Fruit fly (Drosophila melanogaster): ENCODE data around the gene CG43293.

The CG43293 gene

DNA sequence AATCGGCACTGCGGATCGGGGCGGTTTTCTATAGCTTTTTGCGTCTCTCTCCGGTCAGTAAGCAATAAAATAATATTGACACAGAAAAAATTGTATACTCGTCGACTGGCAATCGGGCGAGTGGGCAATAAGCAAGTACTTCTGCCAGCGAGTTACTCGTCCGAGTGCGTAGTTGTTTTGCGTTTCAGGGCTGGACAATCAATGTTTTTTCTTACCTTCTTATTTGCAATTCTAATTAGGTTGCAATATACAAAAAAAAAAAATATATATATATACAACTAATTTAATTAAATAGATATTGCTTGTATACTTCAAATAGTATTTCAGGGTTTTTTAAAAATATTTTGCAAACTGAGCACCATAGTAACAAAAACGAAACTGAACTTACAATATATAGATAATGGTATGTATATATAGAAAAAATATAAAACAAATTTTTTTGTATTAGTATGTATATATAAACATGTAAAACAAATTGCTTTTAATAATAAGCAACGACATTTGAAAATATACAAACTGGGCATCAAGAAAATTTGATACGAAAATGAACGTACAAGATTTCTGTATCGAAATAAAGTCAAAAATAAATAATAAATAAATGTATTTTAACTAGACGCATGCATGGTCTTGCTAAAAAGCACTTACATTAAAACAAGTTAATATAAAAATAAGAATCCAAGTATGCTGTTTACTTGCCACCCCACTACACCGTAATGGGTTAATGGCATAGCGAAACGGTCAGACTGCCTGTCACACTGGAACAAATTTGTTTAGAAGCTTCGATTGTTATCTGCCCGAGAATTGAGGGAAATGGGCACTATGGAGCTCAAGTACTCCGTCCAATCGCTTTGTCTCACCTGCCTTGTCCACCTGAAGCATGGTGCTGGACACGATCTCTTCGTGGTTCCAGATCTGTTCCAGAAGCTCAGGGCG, 4.3 kb downstream of the CG43293 start, which contains the start of the genes D19A and CG7386:
D19A (minus strand) TSS at position 129 of the 933 bp plus-strand sequence.
CG7386 (plus strand) TSS at position 751 of the 933 bp plus-strand sequence.
- no peak for TF ChIP-seq kay (GFP tag; ENCODE audit: borderline replicate concordance)
- TF ChIP-seq toe (GFP tag; optimal IDR thresholded peaks at IDR 0.05): peak; percentile 53
- TF ChIP-seq cnc (optimal IDR thresholded peaks at IDR 0.05): no peak
- peak; percentile 70 for TF ChIP-seq CG33017 (tag; optimal IDR thresholded peaks at IDR 0.05)
- TF ChIP-seq CG14711 (tag; optimal IDR thresholded peaks at IDR 0.05): peak; percentile 27
- TF ChIP-seq CG7101 (tag; optimal IDR thresholded peaks at IDR 0.05): peak; percentile 72
- peak; percentile 24 for TF ChIP-seq tj (GFP tag; optimal IDR thresholded peaks at IDR 0.05)
- peak; percentile 27 for TF ChIP-seq CG7045 (GFP tag; optimal IDR thresholded peaks at IDR 0.05)
- no peak for TF ChIP-seq cic (GFP tag; optimal IDR thresholded peaks at IDR 0.05)
- TF ChIP-seq pad (GFP tag; optimal IDR thresholded peaks at IDR 0.05): no peak
- peak; percentile 1 for TF ChIP-seq CG12768 (GFP tag; optimal IDR thresholded peaks at IDR 0.05)
- peak; percentile 61 for TF ChIP-seq CG11617 (GFP tag; optimal IDR thresholded peaks at IDR 0.05)
- TF ChIP-seq CG5204 (GFP tag; optimal IDR thresholded peaks at IDR 0.05): peak; percentile 33
- TF ChIP-seq CG1620 (GFP tag; optimal IDR thresholded peaks at IDR 0.05): peak; percentile 60
- peak; percentile 31 for TF ChIP-seq Hr96 (GFP tag; optimal IDR thresholded peaks at IDR 0.05)
- TF ChIP-seq Crg-1 (GFP tag; optimal IDR thresholded peaks at IDR 0.05): no peak
- no peak for TF ChIP-seq ovo (GFP tag; optimal IDR thresholded peaks at IDR 0.05)
- peak; percentile 79 for TF ChIP-seq bab1 (GFP tag; optimal IDR thresholded peaks at IDR 0.05)
- TF ChIP-seq Mnt (GFP tag; optimal IDR thresholded peaks at IDR 0.05): peak; percentile 49
- TF ChIP-seq Clk (GFP tag; optimal IDR thresholded peaks at IDR 0.05): no peak

- TF ChIP-seq CG12768 (GFP tag; optimal IDR thresholded peaks at IDR 0.05) (peak; percentile 84), CG1620 (GFP tag; optimal IDR thresholded peaks at IDR 0.05) (peak; percentile 84), CG14711 (tag; optimal IDR thresholded peaks at IDR 0.05) (peak; percentile 72), bab1 (GFP tag; optimal IDR thresholded peaks at IDR 0.05) (peak; percentile 70), CG33017 (tag; optimal IDR thresholded peaks at IDR 0.05) (peak; percentile 75), CG7045 (GFP tag; optimal IDR thresholded peaks at IDR 0.05) (peak; percentile 77), Hr96 (GFP tag; optimal IDR thresholded peaks at IDR 0.05) (peak; percentile 78), cic (GFP tag; optimal IDR thresholded peaks at IDR 0.05) (no peak), Clk (GFP tag; optimal IDR thresholded peaks at IDR 0.05) (peak; percentile 79), Mnt (GFP tag; optimal IDR thresholded peaks at IDR 0.05) (peak; percentile 52), pad (GFP tag; optimal IDR thresholded peaks at IDR 0.05) (peak; percentile 66), CG5204 (GFP tag; optimal IDR thresholded peaks at IDR 0.05) (peak; percentile 78), Crg-1 (GFP tag; optimal IDR thresholded peaks at IDR 0.05) (peak; percentile 74), cnc (optimal IDR thresholded peaks at IDR 0.05) (no peak), CG7101 (tag; optimal IDR thresholded peaks at IDR 0.05) (peak; percentile 86), kay (GFP tag; ENCODE audit: borderline replicate concordance) (no peak), toe (GFP tag; optimal IDR thresholded peaks at IDR 0.05) (peak; percentile 90), tj (GFP tag; optimal IDR thresholded peaks at IDR 0.05) (peak; percentile 67), ovo (GFP tag; optimal IDR thresholded peaks at IDR 0.05) (peak; percentile 73), CG11617 (GFP tag; optimal IDR thresholded peaks at IDR 0.05) (peak; percentile 85)
Observed at dm6 chr3L:6192822-6193555, 8.0 kb downstream of the CG43293 start, which contains the start of the genes Sf3b6 and Tnpo. Gene Sf3b6 (minus strand): TSS chr3L:6193179. Gene Tnpo (plus strand): TSS chr3L:6193480.

DNA sequence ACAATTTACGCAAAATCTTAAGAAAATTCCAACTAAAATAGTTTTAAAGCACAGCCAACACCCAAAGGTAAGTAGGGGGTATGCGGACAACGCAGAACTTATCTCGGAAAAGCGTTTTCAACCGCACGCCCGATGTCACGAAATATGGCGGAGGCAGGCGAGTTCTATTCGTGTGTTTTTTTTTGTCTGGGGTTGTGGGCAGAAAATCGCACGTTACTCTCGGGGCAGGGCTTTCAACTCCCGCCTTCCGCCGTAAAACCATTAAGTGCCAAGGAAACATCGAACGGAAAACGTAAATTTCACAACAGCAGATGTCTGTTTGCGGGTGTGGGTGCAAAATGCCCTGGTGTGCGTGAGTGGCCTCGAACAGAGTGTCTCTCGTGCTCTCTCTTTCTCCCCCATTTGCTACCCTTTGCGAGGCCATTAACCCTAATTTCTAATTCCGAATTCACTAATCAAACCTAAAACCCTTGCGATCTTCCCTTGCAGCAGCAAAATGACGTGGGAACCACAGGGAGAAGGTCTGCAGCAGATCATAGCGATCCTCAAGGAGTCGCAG, 8.6 kb downstream of the CG43293 start:
- TF ChIP-seq ovo (GFP tag; optimal IDR thresholded peaks at IDR 0.05) (peak; percentile 21), tj (GFP tag; optimal IDR thresholded peaks at IDR 0.05) (no peak)

DNA sequence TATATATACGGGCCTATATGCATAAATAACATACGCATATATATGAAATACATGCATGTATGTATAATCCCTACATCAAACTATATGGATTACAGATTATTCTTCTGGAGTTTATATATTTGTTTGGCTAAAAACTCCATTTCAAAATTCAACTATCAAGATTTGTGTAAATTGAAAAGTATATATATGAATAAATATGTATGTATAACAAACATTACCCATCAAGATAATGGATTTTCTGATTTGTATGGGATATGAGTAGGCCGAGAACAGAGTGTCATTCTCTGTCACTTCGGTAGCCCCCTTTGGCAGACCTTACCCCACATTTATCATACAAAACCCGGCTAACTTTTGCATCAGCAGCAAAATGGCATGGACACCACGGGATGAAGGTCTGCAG, 15.2 kb downstream of the CG43293 start, which contains the start of gene CG8219:
CG8219 (plus strand) TSS at position 301 of the 400 bp plus-strand sequence.
- TF ChIP-seq kay (GFP tag; ENCODE audit: borderline replicate concordance): no peak
- TF ChIP-seq bab1 (GFP tag; optimal IDR thresholded peaks at IDR 0.05): no peak
- TF ChIP-seq pad (GFP tag; optimal IDR thresholded peaks at IDR 0.05): no peak
- TF ChIP-seq CG1620 (GFP tag; optimal IDR thresholded peaks at IDR 0.05): no peak
- TF ChIP-seq CG14711 (tag; optimal IDR thresholded peaks at IDR 0.05): no peak
- no peak for TF ChIP-seq Crg-1 (GFP tag; optimal IDR thresholded peaks at IDR 0.05)
- TF ChIP-seq cic (GFP tag; optimal IDR thresholded peaks at IDR 0.05): no peak
- no peak for TF ChIP-seq Hr96 (GFP tag; optimal IDR thresholded peaks at IDR 0.05)
- no peak for TF ChIP-seq CG12768 (GFP tag; optimal IDR thresholded peaks at IDR 0.05)
- TF ChIP-seq CG7101 (tag; optimal IDR thresholded peaks at IDR 0.05): no peak
- no peak for TF ChIP-seq CG5204 (GFP tag; optimal IDR thresholded peaks at IDR 0.05)

- TF ChIP-seq CG14711 (tag; optimal IDR thresholded peaks at IDR 0.05): no peak
Observed at dm6 chr3L:6215976-6216786, 31.2 kb downstream of the CG43293 start.

Measured in whole organism, adult.